Worm (Caenorhabditis elegans): Measurements from ENCODE around the gene cdf-2.

The cdf-2 gene

ce11 chrX:12434086-12434485, 32.6 kb downstream of the cdf-2 start, which contains the start of gene tsct-1:
Gene tsct-1, plus strand, starts transcription at chrX:12434097.
- TF ChIP-seq R02D3.7 (tag; optimal IDR thresholded peaks at IDR 0.05): no peak
- peak; percentile 1 for TF ChIP-seq nhr-129 (tag; optimal IDR thresholded peaks at IDR 0.05)

DNA sequence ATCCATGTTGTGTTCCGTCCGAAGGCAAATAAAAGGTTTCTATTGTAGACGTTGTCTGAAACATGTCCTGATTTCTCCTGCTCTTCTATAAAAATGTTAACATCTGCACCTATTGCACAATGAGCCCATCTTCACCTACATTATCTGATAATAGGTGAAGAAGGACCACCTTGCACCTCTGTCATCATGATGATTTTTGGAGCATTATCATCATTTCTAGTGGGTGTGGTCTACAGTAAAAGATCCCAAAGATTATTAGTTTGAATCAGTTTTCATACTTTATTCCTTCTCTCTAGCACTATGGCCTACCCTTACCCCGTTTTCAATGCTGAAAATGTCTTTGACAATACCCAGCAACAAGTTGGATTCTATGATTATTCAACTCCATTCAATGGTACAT, 36.4 kb downstream of the cdf-2 start, which contains the start of gene med-1:
Gene med-1 (plus strand): TSS at position 301 of the 400 bp plus-strand sequence.
- TF ChIP-seq fos-1 (tag; optimal IDR thresholded peaks at IDR 0.05) (no peak), snpc-4 (tag; optimal IDR thresholded peaks at IDR 0.05) (no peak), elt-1 (tag; optimal IDR thresholded peaks at IDR 0.05) (no peak), zag-1 (tag; optimal IDR thresholded peaks at IDR 0.05) (no peak), ztf-4 (tag; optimal IDR thresholded peaks at IDR 0.05) (no peak), nhr-23 (tag; optimal IDR thresholded peaks at IDR 0.05) (no peak), sem-4 (tag; optimal IDR thresholded peaks at IDR 0.05) (no peak), lin-11 (tag; optimal IDR thresholded peaks at IDR 0.05) (no peak), lin-13 (GFP tag; optimal IDR thresholded peaks at IDR 0.05) (no peak), unc-62 (GFP tag; optimal IDR thresholded peaks at IDR 0.05) (no peak), mdl-1 (tag; optimal IDR thresholded peaks at IDR 0.05) (no peak)

- TF ChIP-seq zag-1 (tag; optimal IDR thresholded peaks at IDR 0.05) (no peak), egl-27 (tag; optimal IDR thresholded peaks at IDR 0.05) (peak; percentile 63), nhr-25 (tag; optimal IDR thresholded peaks at IDR 0.05) (peak; percentile 74), F13H6.1 (tag; optimal IDR thresholded peaks at IDR 0.05) (no peak), mab-5 (tag; optimal IDR thresholded peaks at IDR 0.05) (no peak), mdl-1 (tag; optimal IDR thresholded peaks at IDR 0.05) (peak in 1 of 2 experiments; percentile 24), crh-2 (tag; optimal IDR thresholded peaks at IDR 0.05) (peak; percentile 19), sma-3 (GFP tag; optimal IDR thresholded peaks at IDR 0.05) (peak; percentile 88), nhr-21 (tag; optimal IDR thresholded peaks at IDR 0.05) (peak; percentile 91), fos-1 (tag; optimal IDR thresholded peaks at IDR 0.05) (peak; percentile 13), blmp-1 (tag; optimal IDR thresholded peaks at IDR 0.05; ENCODE audit: insufficient read depth) (peak; percentile 14), sma-9 (GFP tag; optimal IDR thresholded peaks at IDR 0.05) (peak; percentile 87), sma-9 (tag; optimal IDR thresholded peaks at IDR 0.05) (no peak)
These were observed 41.3 kb downstream of the cdf-2 start, which contains the start of gene T24D3.2 for ce11 chrX:12425427-12425826. Gene T24D3.2, plus strand, starts transcription at chrX:12425730.

ce11 chrX:12422580-12422979, 44.1 kb downstream of the cdf-2 start:
- peak; percentile 26 for TF ChIP-seq sma-3 (GFP tag; optimal IDR thresholded peaks at IDR 0.05)
- no peak for TF ChIP-seq egl-27 (tag; optimal IDR thresholded peaks at IDR 0.05)
- no peak for TF ChIP-seq lin-13 (GFP tag; optimal IDR thresholded peaks at IDR 0.05)
- peak; percentile 71 for TF ChIP-seq sma-9 (GFP tag; optimal IDR thresholded peaks at IDR 0.05)
- no peak for TF ChIP-seq sma-9 (tag; optimal IDR thresholded peaks at IDR 0.05)
- peak; percentile 16 for TF ChIP-seq crh-2 (tag; optimal IDR thresholded peaks at IDR 0.05)
- TF ChIP-seq nhr-21 (tag; optimal IDR thresholded peaks at IDR 0.05): peak; percentile 64
- TF ChIP-seq nhr-25 (tag; optimal IDR thresholded peaks at IDR 0.05): peak; percentile 65

DNA sequence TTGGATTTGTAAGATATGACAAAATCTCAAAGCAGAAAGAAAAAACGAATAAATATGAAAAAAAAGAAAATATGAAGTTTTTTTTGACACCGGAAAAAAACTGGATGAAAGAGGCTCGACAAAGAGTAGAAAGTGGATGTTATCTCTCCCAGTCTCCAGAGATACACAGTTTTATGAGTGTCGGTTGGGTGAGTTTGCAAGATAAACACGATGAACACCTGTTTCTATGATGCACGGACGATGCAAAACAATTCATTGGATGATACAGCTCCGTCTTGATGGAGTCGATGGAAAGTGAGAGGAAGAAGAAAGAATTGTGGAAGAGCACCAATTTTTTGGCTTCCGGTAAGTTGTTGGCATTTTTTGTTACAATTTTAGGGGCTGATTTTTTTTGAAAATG, 50.9 kb downstream of the cdf-2 start:
- TF ChIP-seq R02D3.7 (tag; optimal IDR thresholded peaks at IDR 0.05): no peak
- no peak for TF ChIP-seq unc-55 (GFP tag; optimal IDR thresholded peaks at IDR 0.05)
- TF ChIP-seq sma-3 (GFP tag; optimal IDR thresholded peaks at IDR 0.05): no peak
- TF ChIP-seq lin-39 (tag; optimal IDR thresholded peaks at IDR 0.05): no peak
- TF ChIP-seq Y55F3AM.14 (GFP tag; optimal IDR thresholded peaks at IDR 0.05): no peak
- TF ChIP-seq nhr-77 (tag; optimal IDR thresholded peaks at IDR 0.05): no peak
- TF ChIP-seq sma-9 (GFP tag; optimal IDR thresholded peaks at IDR 0.05): no peak
- TF ChIP-seq sma-9 (tag; optimal IDR thresholded peaks at IDR 0.05): no peak
- TF ChIP-seq nhr-129 (tag; optimal IDR thresholded peaks at IDR 0.05): no peak

Measured in whole organism, L2 larva.